Fruit fly (Drosophila melanogaster): ENCODE results near the gene Hyls1.
A peak's percentile ranks its signal among the peaks of the same experiment; 100 is the strongest.

Hyls1 gene

dm6 chr2L:16302773-16303279 lies 49.6 kb downstream of the Hyls1 start, which contains the start of gene GMF (continued):
- TF ChIP-seq HLHmδ (GFP tag; optimal IDR thresholded peaks at IDR 0.05) (no peak), CG32532 (GFP tag; IDR thresholded peaks at IDR 0.05) (no peak), tna (GFP tag; IDR thresholded peaks at IDR 0.05; ENCODE audit: partially characterized antibody) (no peak), Elba2 (GFP tag; optimal IDR thresholded peaks at IDR 0.05) (no peak), Sox102F (GFP tag; optimal IDR thresholded peaks at IDR 0.05) (no peak), wdn (GFP tag; IDR thresholded peaks at IDR 0.05) (no peak), CG34224 (GFP tag; IDR thresholded peaks at IDR 0.05; ENCODE audit: partially characterized antibody) (no peak), CG14050 (GFP tag; IDR thresholded peaks at IDR 0.05) (no peak), Dip3 (GFP tag; optimal IDR thresholded peaks at IDR 0.05) (no peak), Mad (GFP tag; optimal IDR thresholded peaks at IDR 0.05) (no peak), seq (GFP tag; IDR thresholded peaks at IDR 0.05) (no peak), CG12391 (tag; optimal IDR thresholded peaks at IDR 0.05) (peak; percentile 78), Gug (GFP tag; IDR thresholded peaks at IDR 0.05) (no peak), HLH54F (GFP tag; optimal IDR thresholded peaks at IDR 0.05) (peak; percentile 7), ftz-f1 (GFP tag; optimal IDR thresholded peaks at IDR 0.05) (no peak), Atf3 (GFP tag; optimal IDR thresholded peaks at IDR 0.05) (no peak), trem (tag; optimal IDR thresholded peaks at IDR 0.05) (peak; percentile 61), zf30C (GFP tag; optimal IDR thresholded peaks at IDR 0.05) (no peak), bigmax (GFP tag; optimal IDR thresholded peaks at IDR 0.05) (no peak), zfh1 (GFP tag; IDR thresholded peaks at IDR 0.05) (no peak), CG12659 (GFP tag; optimal IDR thresholded peaks at IDR 0.05) (peak; percentile 67), Blimp-1 (GFP tag; optimal IDR thresholded peaks at IDR 0.05) (no peak), Bgb (GFP tag; IDR thresholded peaks at IDR 0.05; ENCODE audit: partially characterized antibody) (no peak), CG1647 (GFP tag; optimal IDR thresholded peaks at IDR 0.05) (no peak), Oli (tag; optimal IDR thresholded peaks at IDR 0.05) (no peak), CG10267 (tag; optimal IDR thresholded peaks at IDR 0.05) (peak; percentile 97), CG11723 (GFP tag; optimal IDR thresholded peaks at IDR 0.05) (no peak), CG1832 (GFP tag; optimal IDR thresholded peaks at IDR 0.05) (no peak), so (GFP tag; IDR thresholded peaks at IDR 0.05) (no peak), pb (GFP tag; optimal IDR thresholded peaks at IDR 0.05) (no peak), nerfin-1 (tag; optimal IDR thresholded peaks at IDR 0.05) (peak; percentile 27), CG9876 (GFP tag; optimal IDR thresholded peaks at IDR 0.05) (no peak), Ravus (GFP tag; IDR thresholded peaks at IDR 0.05) (no peak), sens (GFP tag) (peak; percentile 82), ci (GFP tag; IDR thresholded peaks at IDR 0.05) (no peak), B-H1 (GFP tag; IDR thresholded peaks at IDR 0.05) (no peak), CG10543 (GFP tag; optimal IDR thresholded peaks at IDR 0.05) (no peak), Fer3 (tag; optimal IDR thresholded peaks at IDR 0.05) (peak; percentile 20), lola (GFP tag; optimal IDR thresholded peaks at IDR 0.05) (peak in 1 of 3 experiments; percentile 62), CG4404 (GFP tag; IDR thresholded peaks at IDR 0.05) (no peak), cato (GFP tag; optimal IDR thresholded peaks at IDR 0.05; ENCODE audit: borderline replicate concordance) (peak; percentile 11), CG10431 (GFP tag; optimal IDR thresholded peaks at IDR 0.05) (no peak), sima (GFP tag; optimal IDR thresholded peaks at IDR 0.05) (no peak), Asciz (GFP tag; optimal IDR thresholded peaks at IDR 0.05) (peak; percentile 26), CG10321 (GFP tag; IDR thresholded peaks at IDR 0.05) (no peak), Rx (GFP tag; IDR thresholded peaks at IDR 0.05) (no peak), peb (GFP tag; IDR thresholded peaks at IDR 0.05) (no peak), chinmo (GFP tag; IDR thresholded peaks at IDR 0.05; ENCODE audit: partially characterized antibody) (no peak), Abd-B (GFP tag; optimal IDR thresholded peaks at IDR 0.05) (no peak), Atf-2 (GFP tag; optimal IDR thresholded peaks at IDR 0.05) (no peak), wek (GFP tag; optimal IDR thresholded peaks at IDR 0.05) (no peak)
